Fruit fly (Drosophila melanogaster) whole organism, adult: ENCODE measurements around the gene sll.
A peak's percentile ranks its signal among the peaks of the same experiment; 100 is the strongest.

Source experiments
- CG11617 ChIP-seq: fragments of 200-800 bp; sonication (Bioruptor generic); optimal IDR thresholded peaks from 2 replicates; lab custom pipeline; 2017; ENCODE audit warnings: mild to moderate bottlenecking, missing biosample characterization, missing genetic modification reagents, missing genetic modification characterization
- Mnt ChIP-seq: fragments of 200-800 bp; sonication (Bioruptor generic); optimal IDR thresholded peaks from 2 replicates; lab custom pipeline; 2016; ENCODE audit warnings: missing biosample characterization, mild to moderate bottlenecking, missing genetic modification characterization
- cnc ChIP-seq, 2 experiments: fragments of >200 bp; optimal IDR thresholded peaks; 2 replicates each; lab custom pipeline; 2017
- kay ChIP-seq: fragments of 200-800 bp; sonication (Bioruptor generic); peaks from one replicate; lab custom pipeline; 2016; ENCODE audit warnings: missing biosample characterization, missing genetic modification characterization, borderline replicate concordance
- pad ChIP-seq: fragments of 200-800 bp; sonication (Bioruptor generic); optimal IDR thresholded peaks from 3 replicates; lab custom pipeline; 2017; ENCODE audit warnings: missing biosample characterization, missing genetic modification characterization, mild to moderate bottlenecking, moderate library complexity, missing genetic modification reagents

dm6 chr3R:17604198-17604879 is 1.6 kb upstream of the sll start:
- no peak for TF ChIP-seq cnc (optimal IDR thresholded peaks at IDR 0.05; lab: Kevin White, UChicago)
- TF ChIP-seq kay (GFP tag; lab: Kevin White, UChicago) = no peak
- TF ChIP-seq CG11617 (GFP tag; lab: Kevin White, UChicago) = peak; percentile 38
- TF ChIP-seq Mnt (GFP tag; lab: Kevin White, UChicago) = no peak
- TF ChIP-seq pad = no peak
